Worm (Caenorhabditis elegans) whole organism, L1 larva: Measurements from ENCODE around the gene sor-1.

Source experiments
- F16B12.6 ChIP-seq: fragments of 150-350 bp; optimal IDR thresholded peaks from 2 replicates; lab custom pipeline; 2014; ENCODE audit warnings: missing biosample characterization, missing genetic modification characterization
- Y116A8C.19 ChIP-seq: sonication (generic microtip); optimal IDR thresholded peaks from 2 replicates; lab custom pipeline; 2016; ENCODE audit warnings: missing compliant biosample characterization, missing genetic modification characterization, borderline replicate concordance
- ama-1 ChIP-seq: fragments of 150-350 bp; optimal IDR thresholded peaks from 2 replicates; lab custom pipeline; 2014
- blmp-1 ChIP-seq: fragments of 150-350 bp; optimal IDR thresholded peaks from 2 replicates; lab custom pipeline; 2014; ENCODE audit warnings: missing biosample characterization, missing genetic modification characterization
- ceh-63 ChIP-seq: fragments of 200-800 bp; sonication (Bioruptor generic); optimal IDR thresholded peaks from 2 replicates; lab custom pipeline; 2018; ENCODE audit warnings: mild to moderate bottlenecking, missing genetic modification characterization, missing compliant biosample characterization
- ceh-82 ChIP-seq, 3 experiments: fragments of 150-350 bp in 1 of 3; sonication (generic microtip) in 2 of 3; optimal IDR thresholded peaks; 2 replicates each; lab custom pipeline; 2014 to 2017; ENCODE audit warnings: missing biosample characterization in 3 of 3, missing genetic modification characterization in 3 of 3
- ceh-88 ChIP-seq: fragments of 200-800 bp; sonication (Bioruptor generic); IDR thresholded peaks from 2 replicates; pipeline ENCODE4 v1.3.6; 2022; ENCODE audit warnings: missing genetic modification characterization, missing compliant biosample characterization
- ceh-90 ChIP-seq: sonication (generic microtip); optimal IDR thresholded peaks from 2 replicates; lab custom pipeline; 2016; ENCODE audit warnings: missing genetic modification characterization, missing compliant biosample characterization
- dpl-1 ChIP-seq, 3 experiments: fragments of 150-350 bp in 2 of 3; sonication (generic microtip) in 1 of 3; optimal IDR thresholded peaks; 2 replicates each; lab custom pipeline; 2014 to 2017; ENCODE audit warnings: missing biosample characterization in 3 of 3, missing genetic modification characterization in 3 of 3, missing genetic modification reagents in 3 of 3
- efl-1 ChIP-seq, 4 experiments: fragments of 150-350 bp; optimal IDR thresholded peaks in 3 of 4; peaks in 1 of 4; 1 replicate in 1 of 4; 2 replicates in 3 of 4; lab custom pipeline; 2014; ENCODE audit warnings: missing biosample characterization in 2 of 4, missing genetic modification characterization in 2 of 4, missing genetic modification reagents in 2 of 4
- efl-3 ChIP-seq: fragments of 200-800 bp; sonication (Bioruptor generic); optimal IDR thresholded peaks from 2 replicates; lab custom pipeline; 2018; ENCODE audit warnings: mild to moderate bottlenecking, missing genetic modification characterization, missing compliant biosample characterization
- fkh-10 ChIP-seq: sonication (generic microtip); optimal IDR thresholded peaks from 2 replicates; lab custom pipeline; 2017; ENCODE audit warnings: missing biosample characterization, missing genetic modification reagents, missing genetic modification characterization
- irx-1 ChIP-seq: sonication (generic microtip); optimal IDR thresholded peaks from 2 replicates; lab custom pipeline; 2016; ENCODE audit warnings: missing genetic modification characterization, missing compliant biosample characterization
- isw-1 ChIP-seq: fragments of 200-800 bp; sonication (Bioruptor generic); IDR thresholded peaks from 2 replicates; pipeline ENCODE4 v1.3.6; 2022; ENCODE audit warnings: missing genetic modification characterization, missing compliant biosample characterization
- jun-1 ChIP-seq: fragments of 150-350 bp; optimal IDR thresholded peaks from 2 replicates; lab custom pipeline; 2014; ENCODE audit warnings: missing biosample characterization, missing genetic modification reagents, missing genetic modification characterization
- lin-14 ChIP-seq: fragments of 200-800 bp; sonication (Bioruptor generic); optimal IDR thresholded peaks from 2 replicates; lab custom pipeline; 2018; ENCODE audit warnings: mild to moderate bottlenecking, missing genetic modification characterization, moderate library complexity, missing compliant biosample characterization
- lin-15B ChIP-seq: fragments of 150-350 bp; sonication (generic microtip); optimal IDR thresholded peaks from 3 replicates; lab custom pipeline; 2014; ENCODE audit warnings: missing biosample characterization, missing genetic modification characterization
- lsy-2 ChIP-seq, 2 experiments: fragments of 150-350 bp; optimal IDR thresholded peaks; 2 replicates each; lab custom pipeline; 2014; ENCODE audit warnings: missing biosample characterization in 2 of 2, missing genetic modification characterization in 2 of 2
- nhr-12 ChIP-seq: sonication (generic microtip); optimal IDR thresholded peaks from 2 replicates; lab custom pipeline; 2017; ENCODE audit warnings: missing biosample characterization, missing genetic modification characterization
- nhr-19 ChIP-seq: fragments of 200-800 bp; sonication (Bioruptor generic); conservative IDR thresholded peaks from 2 replicates; pipeline ENCODE4 v1.3.6; 2022; ENCODE audit warnings: missing genetic modification characterization, missing compliant biosample characterization
- nhr-237 ChIP-seq: fragments of 150-350 bp; optimal IDR thresholded peaks from 2 replicates; lab custom pipeline; 2014; ENCODE audit warnings: missing biosample characterization, missing genetic modification characterization
- nhr-47 ChIP-seq: sonication (generic microtip); optimal IDR thresholded peaks from 2 replicates; lab custom pipeline; 2016; ENCODE audit warnings: mild to moderate bottlenecking, missing genetic modification characterization, moderate library complexity, missing compliant biosample characterization
- nhr-71 ChIP-seq: sonication (generic microtip); optimal IDR thresholded peaks from 2 replicates; lab custom pipeline; 2016; ENCODE audit warnings: mild to moderate bottlenecking, missing genetic modification characterization, moderate library complexity, missing compliant biosample characterization
- nhr-76 ChIP-seq: sonication (generic microtip); optimal IDR thresholded peaks from 2 replicates; lab custom pipeline; 2017; ENCODE audit warnings: missing biosample characterization, missing genetic modification characterization
- nhr-85 ChIP-seq: sonication (generic microtip); peaks from one replicate; lab custom pipeline; 2016; ENCODE audit warnings: missing genetic modification characterization, inconsistent platforms, missing compliant biosample characterization
- rnt-1 ChIP-seq: sonication (generic microtip); optimal IDR thresholded peaks from 2 replicates; lab custom pipeline; 2016; ENCODE audit warnings: mild to moderate bottlenecking, missing genetic modification characterization, moderate library complexity, missing compliant biosample characterization
- skn-1 ChIP-seq: fragments of 150-350 bp; optimal IDR thresholded peaks from 2 replicates; lab custom pipeline; 2014; ENCODE audit warnings: missing biosample characterization, missing genetic modification characterization
- sox-4 ChIP-seq: sonication (generic microtip); optimal IDR thresholded peaks from 2 replicates; lab custom pipeline; 2016; ENCODE audit warnings: missing genetic modification characterization, missing compliant biosample characterization
- sup-37 ChIP-seq: fragments of 200-800 bp; sonication (Bioruptor generic); optimal IDR thresholded peaks from 2 replicates; lab custom pipeline; 2018; ENCODE audit warnings: mild to moderate bottlenecking, missing genetic modification characterization, missing compliant biosample characterization
- swsn-7 ChIP-seq: sonication (generic microtip); optimal IDR thresholded peaks from 2 replicates; lab custom pipeline; 2016; ENCODE audit warnings: missing genetic modification characterization, missing compliant biosample characterization
- unc-130 ChIP-seq: fragments of 150-350 bp; optimal IDR thresholded peaks from 2 replicates; lab custom pipeline; 2017; ENCODE audit warnings: missing biosample characterization, missing genetic modification characterization, inconsistent platforms
- unc-62 ChIP-seq: fragments of 150-350 bp; optimal IDR thresholded peaks from 2 replicates; lab custom pipeline; 2014; ENCODE audit warnings: missing biosample characterization, missing genetic modification reagents, missing genetic modification characterization
- vab-15 ChIP-seq: sonication (generic microtip); optimal IDR thresholded peaks from 2 replicates; lab custom pipeline; 2017; ENCODE audit warnings: missing genotype, mild to moderate bottlenecking, missing genetic modification characterization, missing compliant biosample characterization
- xbp-1 ChIP-seq: sonication (generic microtip); optimal IDR thresholded peaks from 2 replicates; lab custom pipeline; 2016; ENCODE audit warnings: missing genetic modification characterization, missing compliant biosample characterization
- zag-1 ChIP-seq: fragments of 150-350 bp; optimal IDR thresholded peaks from 2 replicates; lab custom pipeline; 2014; ENCODE audit warnings: missing biosample characterization, missing genetic modification characterization
- ztf-11 ChIP-seq, 2 experiments: sonication (generic microtip); optimal IDR thresholded peaks; 2 replicates each; lab custom pipeline; 2016 to 2017; ENCODE audit warnings: missing genetic modification characterization in 2 of 2, missing biosample characterization in 1 of 2, missing compliant biosample characterization in 1 of 2
- ztf-4 ChIP-seq: fragments of 150-350 bp; optimal IDR thresholded peaks from 2 replicates; lab custom pipeline; 2014; ENCODE audit warnings: missing biosample characterization, missing genetic modification characterization

Gene sor-1

DNA sequence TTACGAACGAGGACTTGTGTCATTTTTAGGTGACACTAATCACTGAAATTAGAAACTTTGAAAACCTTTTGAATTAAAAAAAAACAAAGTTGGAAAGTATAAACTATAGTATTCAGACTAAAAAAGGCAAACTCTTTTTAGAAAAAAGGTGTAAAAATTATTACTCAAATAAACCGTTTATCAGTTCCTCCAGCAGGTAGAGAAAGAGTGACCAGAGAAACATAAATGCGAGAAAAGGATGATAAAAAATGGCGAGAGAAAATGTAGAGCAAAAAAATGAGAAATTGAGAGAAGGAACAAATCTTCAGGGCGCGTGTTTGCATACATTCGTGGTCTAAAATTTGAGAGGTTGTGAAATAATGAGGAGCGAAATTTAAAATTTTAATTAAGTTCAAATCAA is 16.1 kb upstream of the sor-1 start, which contains the start of gene lap-1:
Gene lap-1, minus strand, starts transcription at position 42 of the 400 bp plus-strand sequence.
- no peak for TF ChIP-seq unc-130 (tag; lab: Kevin White, UChicago)
- no peak for TF ChIP-seq ama-1 (lab: Kevin White, UChicago)
- TF ChIP-seq zag-1 (tag; lab: Kevin White, UChicago), result no peak
- no peak for TF ChIP-seq ceh-90
- no peak for TF ChIP-seq vab-15 (tag; lab: Kevin White, UChicago)
- TF ChIP-seq fkh-10, result no peak
- TF ChIP-seq nhr-19 (GFP tag; lab: Robert Waterston, UW), result no peak
- TF ChIP-seq swsn-7 (tag; lab: Kevin White, UChicago), result no peak
- no peak for TF ChIP-seq nhr-71 (tag; lab: Kevin White, UChicago)
- no peak for TF ChIP-seq nhr-237 (tag; lab: Kevin White, UChicago)
- TF ChIP-seq ztf-4 (tag; lab: Kevin White, UChicago), result no peak
- no peak for TF ChIP-seq skn-1
- no peak for TF ChIP-seq Y116A8C.19 (tag; lab: Kevin White, UChicago)
- TF ChIP-seq isw-1 (GFP tag; lab: Robert Waterston, UW), result no peak
- TF ChIP-seq lin-15B, result no peak
- no peak for TF ChIP-seq F16B12.6 (tag; lab: Kevin White, UChicago)
- no peak for TF ChIP-seq nhr-85 (tag; lab: Kevin White, UChicago)
- TF ChIP-seq ceh-88 (GFP tag; lab: Robert Waterston, UW), result no peak
- no peak for TF ChIP-seq rnt-1

DNA sequence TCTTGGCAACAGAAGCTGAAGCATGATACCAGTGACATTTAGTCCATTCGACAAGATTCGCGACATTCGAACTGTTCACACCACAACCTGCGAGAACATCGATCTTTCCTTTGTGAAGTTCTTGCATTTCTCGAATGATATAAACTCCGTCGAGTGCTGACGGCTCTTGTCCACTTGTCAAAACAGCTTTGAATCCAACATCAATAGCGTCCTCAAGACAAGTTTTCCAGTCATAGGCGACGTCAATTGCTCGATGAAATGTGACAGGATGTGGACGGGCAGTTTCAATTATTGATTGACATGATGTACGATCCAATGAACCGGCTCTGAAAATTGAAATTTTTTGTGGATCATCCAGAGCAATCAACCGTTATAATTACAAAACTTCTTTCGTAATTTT is 15.3 kb upstream of the sor-1 start:
- no peak for TF ChIP-seq isw-1 (GFP tag; lab: Robert Waterston, UW)
- TF ChIP-seq unc-62, result no peak
- no peak for TF ChIP-seq rnt-1
- TF ChIP-seq nhr-19 (GFP tag; lab: Robert Waterston, UW), result no peak
- TF ChIP-seq nhr-12 (tag; lab: Kevin White, UChicago), result no peak
- TF ChIP-seq efl-3, result no peak
- no peak for TF ChIP-seq ztf-11 (tag; optimal IDR thresholded peaks at IDR 0.05; lab: Kevin White, UChicago)

DNA sequence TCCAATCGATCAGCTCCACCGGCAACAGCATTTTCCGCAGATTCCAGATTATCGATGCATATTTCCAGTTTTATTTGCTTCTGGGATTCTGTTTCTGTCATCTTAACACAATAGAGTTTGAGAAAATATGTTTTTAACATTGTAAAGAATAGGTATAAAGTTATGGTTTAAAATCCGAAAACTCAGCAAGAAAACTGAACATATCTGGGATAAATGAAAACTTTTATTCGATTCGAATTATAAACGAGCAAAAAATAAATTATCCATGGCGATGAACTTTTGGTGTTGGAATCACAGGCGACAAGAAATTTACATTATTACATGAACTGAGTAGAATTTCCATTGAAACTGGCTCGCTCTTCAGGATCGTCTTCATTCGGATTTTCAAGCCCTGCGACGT is 14.5 kb upstream of the sor-1 start, which contains the start of gene cutc-1:
Gene cutc-1, minus strand, starts transcription at position 101 of the 400 bp plus-strand sequence.
- no peak for TF ChIP-seq nhr-76 (tag; lab: Kevin White, UChicago)
- TF ChIP-seq ceh-63 (GFP tag; lab: Kevin White, UChicago), result no peak
- no peak for TF ChIP-seq sup-37
- TF ChIP-seq fkh-10, result no peak
- no peak for TF ChIP-seq efl-1 (optimal IDR thresholded peaks at IDR 0.05; lab: Kevin White, UChicago)
- TF ChIP-seq efl-1 (GFP tag; optimal IDR thresholded peaks at IDR 0.05 in 1 of 2; lab: Kevin White, UChicago), result no peak
- TF ChIP-seq, all 84 proteins: peak for 0

DNA sequence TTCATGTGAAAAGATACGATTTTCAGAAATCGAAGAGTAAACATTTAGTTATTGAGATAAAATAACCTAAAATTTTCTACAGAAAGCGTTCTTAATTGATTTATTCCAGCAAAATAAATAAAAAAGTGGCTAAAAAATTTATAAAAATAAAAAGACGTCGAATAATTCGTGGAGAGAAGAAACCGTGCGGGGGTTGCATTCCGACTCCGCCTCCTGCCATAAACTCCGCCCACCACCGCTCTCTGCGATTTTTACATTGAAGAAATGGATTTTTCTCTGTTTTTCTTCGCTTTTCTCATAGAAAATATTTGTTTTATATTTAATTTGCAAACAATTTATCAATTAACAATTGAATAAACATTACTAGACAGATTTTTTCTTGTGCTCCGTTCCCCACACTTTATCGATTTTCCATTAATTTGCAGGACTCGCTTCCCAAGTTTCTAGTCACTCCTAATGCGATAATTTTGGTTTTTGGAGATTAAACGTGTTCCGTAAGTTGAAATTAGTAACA is 12.5 kb upstream of the sor-1 start, which contains the start of the genes ubxn-4 and cyy-1:
Gene ubxn-4, minus strand, starts transcription at position 114 of the 514 bp plus-strand sequence.
Gene cyy-1, plus strand, starts transcription at position 426 of the 514 bp plus-strand sequence.
- no peak for TF ChIP-seq ceh-82 (tag; optimal IDR thresholded peaks at IDR 0.05; lab: Kevin White, UChicago)
- TF ChIP-seq efl-1 (optimal IDR thresholded peaks at IDR 0.05; lab: Kevin White, UChicago), result no peak
- peak in 1 of 2 experiments; percentile 92 for TF ChIP-seq efl-1 (GFP tag; optimal IDR thresholded peaks at IDR 0.05 in 1 of 2; lab: Kevin White, UChicago)
- TF ChIP-seq xbp-1 (tag; lab: Kevin White, UChicago), result peak; percentile 51
- no peak for TF ChIP-seq efl-3
- TF ChIP-seq dpl-1 (GFP tag; optimal IDR thresholded peaks at IDR 0.05; lab: Kevin White, UChicago), result peak in 1 of 3 experiments; percentile 27
- TF ChIP-seq ama-1 (lab: Kevin White, UChicago), result no peak
- TF ChIP-seq nhr-85 (tag; lab: Kevin White, UChicago), result no peak
- TF ChIP-seq nhr-47 (tag; lab: Kevin White, UChicago), result no peak
- no peak for TF ChIP-seq blmp-1 (tag; lab: Kevin White, UChicago)
- no peak for TF ChIP-seq ceh-88 (GFP tag; lab: Robert Waterston, UW)
- no peak for TF ChIP-seq jun-1 (tag; lab: Kevin White, UChicago)
- TF ChIP-seq sox-4, result no peak
- no peak for TF ChIP-seq nhr-76 (tag; lab: Kevin White, UChicago)
- no peak for TF ChIP-seq ztf-11 (tag; optimal IDR thresholded peaks at IDR 0.05; lab: Kevin White, UChicago)
- no peak for TF ChIP-seq irx-1 (tag; lab: Kevin White, UChicago)
- TF ChIP-seq lsy-2 (tag; optimal IDR thresholded peaks at IDR 0.05; lab: Kevin White, UChicago), result peak in 1 of 2 experiments; percentile 31
- no peak for TF ChIP-seq nhr-237 (tag; lab: Kevin White, UChicago)
- peak; percentile 7 for TF ChIP-seq lin-14 (GFP tag; lab: Kevin White, UChicago)
